Worm (Caenorhabditis elegans) whole organism, midembryonic: Measurements from ENCODE around the gene asp-15.

Source experiments
- ref-1 ChIP-seq: fragments of 200-800 bp; sonication (Bioruptor generic); conservative IDR thresholded peaks from 2 replicates; pipeline ENCODE4 v1.3.6; 2022; ENCODE audit warnings: missing genetic modification reagents, missing genetic modification characterization, missing compliant biosample characterization
- tab-1 ChIP-seq: fragments of 200-800 bp; sonication (Bioruptor generic); IDR thresholded peaks from 2 replicates; pipeline ENCODE4 v1.3.6; 2022; ENCODE audit warnings: missing genetic modification characterization, missing compliant biosample characterization
- ztf-23 ChIP-seq: fragments of 200-800 bp; sonication (Bioruptor generic); IDR thresholded peaks from 2 replicates; pipeline ENCODE4 v1.3.6; 2022; ENCODE audit warnings: missing genetic modification reagents, missing genetic modification characterization, missing compliant biosample characterization
- ztf-29 ChIP-seq: fragments of 200-800 bp; sonication (Bioruptor generic); IDR thresholded peaks from 2 replicates; pipeline ENCODE4 v1.3.6; 2022; ENCODE audit warnings: missing genetic modification reagents, missing genetic modification characterization, missing compliant biosample characterization

DNA sequence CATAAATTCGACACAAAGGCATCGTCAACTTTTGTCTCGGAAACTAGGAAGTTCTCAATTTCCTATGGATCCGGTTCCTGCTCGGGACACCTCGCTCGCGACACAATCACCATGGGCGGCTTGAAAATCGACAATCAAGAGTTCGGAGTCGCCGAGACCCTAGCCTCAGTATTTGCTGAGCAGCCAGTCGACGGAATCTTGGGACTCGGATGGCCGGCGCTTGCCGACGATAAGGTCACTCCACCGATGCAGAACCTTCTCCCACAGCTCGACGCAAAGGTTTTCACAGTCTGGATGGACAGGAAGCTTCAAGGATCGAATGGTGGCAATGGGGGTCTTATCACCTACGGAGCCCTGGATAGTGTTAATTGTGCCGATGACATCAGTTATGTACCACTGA, 2.8 kb upstream of the asp-15 start:
- TF ChIP-seq ztf-29 (GFP tag; lab: Robert Waterston, UW): no peak
- no peak for TF ChIP-seq tab-1 (GFP tag; lab: Robert Waterston, UW)
- TF ChIP-seq ztf-23 (GFP tag; lab: Robert Waterston, UW): no peak
- no peak for TF ChIP-seq ref-1 (GFP tag; lab: Robert Waterston, UW)
